Worm (Caenorhabditis elegans): ENCODE results near the gene twk-16.

The twk-16 gene

ce11 chrX:3108603-3109002 is 27.7 kb downstream of the twk-16 start:
- TF ChIP-seq ztf-11 (tag; optimal IDR thresholded peaks at IDR 0.05), result no peak
- no peak for TF ChIP-seq nhr-76 (tag; optimal IDR thresholded peaks at IDR 0.05)
- peak; percentile 45 for TF ChIP-seq hlh-1 (tag; optimal IDR thresholded peaks at IDR 0.05)
- TF ChIP-seq blmp-1 (tag; optimal IDR thresholded peaks at IDR 0.05), result no peak

ce11 chrX:3110576-3110975 is 29.7 kb downstream of the twk-16 start, which contains the start of gene gpcp-1:
TSS of gene gpcp-1 (minus strand) at chrX:3110628.
- no peak for TF ChIP-seq ham-2 (GFP tag; optimal IDR thresholded peaks at IDR 0.05)
- TF ChIP-seq drap-1 (GFP tag; optimal IDR thresholded peaks at IDR 0.05), result no peak
- no peak for TF ChIP-seq blmp-1 (tag; optimal IDR thresholded peaks at IDR 0.05)
- TF ChIP-seq ceh-83 (GFP tag; optimal IDR thresholded peaks at IDR 0.05), result no peak
- no peak for TF ChIP-seq sem-2 (GFP tag; optimal IDR thresholded peaks at IDR 0.05)

ce11 chrX:3111066-3111465 is 30.1 kb downstream of the twk-16 start:
- TF ChIP-seq nhr-12 (tag; optimal IDR thresholded peaks at IDR 0.05) (no peak), ces-1 (GFP tag; optimal IDR thresholded peaks at IDR 0.05) (peak; percentile 48)

DNA sequence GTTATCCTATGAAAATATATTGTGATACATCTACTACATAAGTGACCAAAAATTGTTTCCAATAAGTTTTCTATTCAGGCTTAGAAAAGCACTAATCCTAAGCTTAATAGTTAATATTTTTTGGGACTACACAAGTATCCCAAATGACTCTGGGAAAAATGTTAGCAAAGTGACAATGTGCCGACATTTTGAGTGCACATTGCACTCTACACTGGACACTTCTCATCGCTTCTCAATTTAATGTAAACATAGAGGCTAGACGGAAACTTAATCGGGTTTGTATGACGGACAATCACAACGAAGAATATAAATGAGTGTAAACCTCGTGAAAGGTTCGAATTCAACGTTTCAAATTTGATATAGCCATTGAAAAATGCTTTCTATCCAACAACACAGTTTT is 30.8 kb downstream of the twk-16 start:
- no peak for TF ChIP-seq tbx-8 (GFP tag; optimal IDR thresholded peaks at IDR 0.05)
- no peak for TF ChIP-seq sem-2 (GFP tag; optimal IDR thresholded peaks at IDR 0.05)
- TF ChIP-seq ces-1 (GFP tag; optimal IDR thresholded peaks at IDR 0.05), result peak; percentile 65
- TF ChIP-seq ceh-43 (GFP tag; optimal IDR thresholded peaks at IDR 0.05), result no peak
- no peak for TF ChIP-seq drap-1 (GFP tag; optimal IDR thresholded peaks at IDR 0.05)
- no peak for TF ChIP-seq flh-1 (GFP tag; optimal IDR thresholded peaks at IDR 0.05)
- no peak for TF ChIP-seq lin-32 (GFP tag; optimal IDR thresholded peaks at IDR 0.05)
- TF ChIP-seq unc-39 (tag; optimal IDR thresholded peaks at IDR 0.05), result no peak
- TF ChIP-seq ztf-11 (tag; optimal IDR thresholded peaks at IDR 0.05), result no peak
- TF ChIP-seq elt-1 (tag; optimal IDR thresholded peaks at IDR 0.05; ENCODE audit: borderline replicate concordance, insufficient read depth), result no peak
- no peak for TF ChIP-seq bed-3 (GFP tag; optimal IDR thresholded peaks at IDR 0.05)
- no peak for TF ChIP-seq blmp-1 (tag; optimal IDR thresholded peaks at IDR 0.05)
- no peak for TF ChIP-seq nhr-12 (tag; optimal IDR thresholded peaks at IDR 0.05)
- no peak for TF ChIP-seq mls-2 (tag; optimal IDR thresholded peaks at IDR 0.05)
- no peak for TF ChIP-seq mep-1 (tag; optimal IDR thresholded peaks at IDR 0.05)
- TF ChIP-seq nhr-2 (tag; optimal IDR thresholded peaks at IDR 0.05), result no peak
- no peak for TF ChIP-seq lsy-2 (tag; optimal IDR thresholded peaks at IDR 0.05)
- no peak for TF ChIP-seq ceh-83 (GFP tag; optimal IDR thresholded peaks at IDR 0.05)
- peak; percentile 17 for TF ChIP-seq hlh-1 (tag; optimal IDR thresholded peaks at IDR 0.05)
- TF ChIP-seq unc-120 (tag; optimal IDR thresholded peaks at IDR 0.05; ENCODE audit: poor library complexity, severe bottlenecking), result no peak
- peak; percentile 65 for TF ChIP-seq pha-4 (tag; optimal IDR thresholded peaks at IDR 0.05)
- peak; percentile 55 for TF ChIP-seq unc-62 (GFP tag; optimal IDR thresholded peaks at IDR 0.05)
- TF ChIP-seq zip-8 (tag; optimal IDR thresholded peaks at IDR 0.05), result no peak
- TF ChIP-seq nhr-237 (tag; optimal IDR thresholded peaks at IDR 0.05), result no peak
- TF ChIP-seq snpc-4 (tag; optimal IDR thresholded peaks at IDR 0.05), result no peak
- no peak for TF ChIP-seq ceh-39 (tag; optimal IDR thresholded peaks at IDR 0.05)

- no peak for TF ChIP-seq lin-32 (GFP tag; optimal IDR thresholded peaks at IDR 0.05)
- no peak for TF ChIP-seq tbx-8 (GFP tag; optimal IDR thresholded peaks at IDR 0.05)
- TF ChIP-seq nhr-12 (tag; optimal IDR thresholded peaks at IDR 0.05), result no peak
- TF ChIP-seq cnd-1 (tag; optimal IDR thresholded peaks at IDR 0.05), result no peak
Measured at ce11 chrX:3112946-3113427, 32.1 kb downstream of the twk-16 start, which contains the start of gene gpd-3. TSS of gene gpd-3 (minus strand) at chrX:3113341.

- TF ChIP-seq elt-3 (tag; optimal IDR thresholded peaks at IDR 0.05), result no peak
- TF ChIP-seq sem-2 (GFP tag; optimal IDR thresholded peaks at IDR 0.05), result no peak
Measured at ce11 chrX:3114306-3115133, 33.6 kb downstream of the twk-16 start, which contains the start of gene gpd-2. TSS of gene gpd-2 (minus strand) at chrX:3114689.

All from whole organism, mixed stage, embryonic.